Worm (Caenorhabditis elegans) whole organism, late embryonic: ENCODE results near the gene osm-9.
A peak's percentile ranks its signal among the peaks of the same experiment; 100 is the strongest.

Experiments used
- F13H6.1 ChIP-seq: sonication (generic microtip); optimal IDR thresholded peaks from 2 replicates; lab custom pipeline; 2016; ENCODE audit warnings: missing genetic modification characterization, missing compliant biosample characterization
- ceh-19 ChIP-seq: fragments of 200-800 bp; sonication (Bioruptor generic); optimal IDR thresholded peaks from 2 replicates; lab custom pipeline; 2018; ENCODE audit warnings: mild to moderate bottlenecking, missing genetic modification characterization, missing compliant biosample characterization
- ceh-2 ChIP-seq: sonication (generic microtip); optimal IDR thresholded peaks from 2 replicates; lab custom pipeline; 2016; ENCODE audit warnings: missing genotype, missing genetic modification characterization, missing compliant biosample characterization
- ceh-22 ChIP-seq: sonication (generic microtip); optimal IDR thresholded peaks from 2 replicates; lab custom pipeline; 2017; ENCODE audit warnings: missing biosample characterization, missing genetic modification characterization
- dve-1 ChIP-seq: sonication (generic microtip); optimal IDR thresholded peaks from 2 replicates; lab custom pipeline; 2017; ENCODE audit warnings: antibody characterized with exemption, mild to moderate bottlenecking, missing genetic modification characterization, missing compliant biosample characterization
- fax-1 ChIP-seq: sonication (generic microtip); optimal IDR thresholded peaks from 2 replicates; lab custom pipeline; 2016; ENCODE audit warnings: missing genotype, missing genetic modification characterization, missing compliant biosample characterization
- hlh-6 ChIP-seq: sonication (generic microtip); optimal IDR thresholded peaks from 2 replicates; lab custom pipeline; 2016; ENCODE audit warnings: missing genotype, missing genetic modification characterization, missing compliant biosample characterization
- mec-3 ChIP-seq: sonication (generic microtip); optimal IDR thresholded peaks from 2 replicates; lab custom pipeline; 2016; ENCODE audit warnings: borderline replicate concordance, missing genetic modification characterization, missing compliant biosample characterization
- nhr-232 ChIP-seq: sonication (generic microtip); optimal IDR thresholded peaks from 2 replicates; lab custom pipeline; 2016; ENCODE audit warnings: missing genetic modification characterization, missing compliant biosample characterization
- pha-4 ChIP-seq: fragments of 150-350 bp; optimal IDR thresholded peaks from 2 replicates; lab custom pipeline; 2018; ENCODE audit warnings: missing biosample characterization, missing genetic modification reagents, missing genetic modification characterization
- sox-4 ChIP-seq: sonication (generic microtip); optimal IDR thresholded peaks from 2 replicates; lab custom pipeline; 2017; ENCODE audit warnings: mild to moderate bottlenecking, missing genetic modification characterization, inconsistent platforms, missing compliant biosample characterization
- tbx-2 ChIP-seq: sonication (generic microtip); optimal IDR thresholded peaks from 2 replicates; lab custom pipeline; 2016; ENCODE audit warnings: missing genetic modification characterization, missing compliant biosample characterization
- unc-55 ChIP-seq: sonication (generic microtip); optimal IDR thresholded peaks from 2 replicates; lab custom pipeline; 2017; ENCODE audit warnings: missing biosample characterization, missing genetic modification reagents, missing genetic modification characterization
- unc-86 ChIP-seq: sonication (generic microtip); optimal IDR thresholded peaks from 2 replicates; lab custom pipeline; 2016; ENCODE audit warnings: missing genetic modification characterization, missing compliant biosample characterization

DNA sequence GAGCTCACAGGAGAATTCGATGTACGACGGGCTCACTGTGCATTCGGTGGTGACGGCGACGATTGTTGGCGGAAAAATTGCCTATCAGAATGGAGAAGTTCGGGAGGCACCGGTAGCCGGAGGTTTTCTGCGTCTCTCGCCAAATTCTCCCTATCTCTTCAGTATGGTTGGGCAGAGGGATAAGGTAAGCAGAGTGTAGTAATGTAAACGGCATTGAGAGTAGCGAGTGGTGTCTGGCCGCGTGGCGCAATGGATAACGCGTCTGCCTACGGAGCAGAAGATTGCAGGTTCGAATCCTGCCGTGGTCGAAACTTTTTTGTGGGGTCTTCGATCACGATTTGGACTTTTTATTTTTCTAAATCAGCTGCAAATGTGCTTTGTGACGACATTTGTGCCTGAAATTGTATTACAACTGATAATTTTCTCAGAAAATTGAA lies 32.6 kb downstream of the osm-9 start:
- TF ChIP-seq sox-4 (tag; lab: Kevin White, UChicago) (peak; percentile 71), unc-55 (GFP tag; lab: Kevin White, UChicago) (no peak), hlh-6 (tag; lab: Kevin White, UChicago) (peak; percentile 79), ceh-2 (tag; lab: Kevin White, UChicago) (peak; percentile 54), unc-86 (tag; lab: Kevin White, UChicago) (peak; percentile 64), fax-1 (tag; lab: Kevin White, UChicago) (peak; percentile 60), mec-3 (tag; lab: Kevin White, UChicago) (peak; percentile 3), dve-1 (tag; lab: Kevin White, UChicago) (peak; percentile 49), pha-4 (tag; lab: Kevin White, UChicago) (no peak), ceh-19 (GFP tag; lab: Kevin White, UChicago) (peak; percentile 80), ceh-22 (tag; lab: Kevin White, UChicago) (no peak), tbx-2 (peak; percentile 76), F13H6.1 (tag; lab: Kevin White, UChicago) (peak; percentile 50), nhr-232 (tag; lab: Kevin White, UChicago) (peak; percentile 76)
